Worm (Caenorhabditis elegans) whole organism, late embryonic: ENCODE results near the gene F59E12.9.
"Not testable (repeated sequence)": the region's sequence is repeated elsewhere in the genome, so short reads cannot be mapped to it uniquely, and the experiment has no call there.

Experiments used
- C08G9.2 ChIP-seq: sonication (generic microtip); optimal IDR thresholded peaks from 2 replicates; lab custom pipeline; 2016; ENCODE audit warnings: mild to moderate bottlenecking, missing genetic modification characterization, moderate library complexity, missing compliant biosample characterization
- F13H6.1 ChIP-seq: sonication (generic microtip); optimal IDR thresholded peaks from 2 replicates; lab custom pipeline; 2016; ENCODE audit warnings: missing genetic modification characterization, missing compliant biosample characterization
- K02D7.2 ChIP-seq: sonication (generic microtip); optimal IDR thresholded peaks from 2 replicates; lab custom pipeline; 2017; ENCODE audit warnings: mild to moderate bottlenecking, missing genetic modification characterization, missing compliant biosample characterization
- T23F11.4 ChIP-seq: fragments of 200-800 bp; sonication (Bioruptor generic); optimal IDR thresholded peaks from 2 replicates; lab custom pipeline; 2018; ENCODE audit warnings: mild to moderate bottlenecking, missing genetic modification characterization, missing compliant biosample characterization
- Y22D7AL.16 ChIP-seq: sonication (generic microtip); optimal IDR thresholded peaks from 2 replicates; lab custom pipeline; 2016; ENCODE audit warnings: missing genetic modification characterization, missing compliant biosample characterization
- ceh-18 ChIP-seq: sonication (generic microtip); optimal IDR thresholded peaks from 2 replicates; lab custom pipeline; 2016; ENCODE audit warnings: missing genetic modification characterization, missing compliant biosample characterization
- ceh-22 ChIP-seq: sonication (generic microtip); optimal IDR thresholded peaks from 2 replicates; lab custom pipeline; 2017; ENCODE audit warnings: missing biosample characterization, missing genetic modification characterization
- ceh-34 ChIP-seq: sonication (generic microtip); optimal IDR thresholded peaks from 2 replicates; lab custom pipeline; 2016; ENCODE audit warnings: mild to moderate bottlenecking, missing genetic modification characterization, missing compliant biosample characterization
- ceh-9 ChIP-seq: sonication (generic microtip); optimal IDR thresholded peaks from 2 replicates; lab custom pipeline; 2016; ENCODE audit warnings: mild to moderate bottlenecking, missing genetic modification characterization, inconsistent platforms, missing compliant biosample characterization
- che-1 ChIP-seq: sonication (generic microtip); optimal IDR thresholded peaks from 2 replicates; lab custom pipeline; 2016; ENCODE audit warnings: mild to moderate bottlenecking, missing genetic modification characterization, missing compliant biosample characterization
- dve-1 ChIP-seq: sonication (generic microtip); optimal IDR thresholded peaks from 2 replicates; lab custom pipeline; 2017; ENCODE audit warnings: antibody characterized with exemption, mild to moderate bottlenecking, missing genetic modification characterization, missing compliant biosample characterization
- elt-4 ChIP-seq: sonication (generic microtip); optimal IDR thresholded peaks from 2 replicates; lab custom pipeline; 2016; ENCODE audit warnings: missing genetic modification characterization, missing compliant biosample characterization
- ets-4 ChIP-seq: sonication (generic microtip); optimal IDR thresholded peaks from 2 replicates; lab custom pipeline; 2016; ENCODE audit warnings: missing genetic modification characterization, missing compliant biosample characterization
- fax-1 ChIP-seq: sonication (generic microtip); optimal IDR thresholded peaks from 2 replicates; lab custom pipeline; 2016; ENCODE audit warnings: missing genotype, missing genetic modification characterization, missing compliant biosample characterization
- fkh-6 ChIP-seq: sonication (generic microtip); optimal IDR thresholded peaks from 2 replicates; lab custom pipeline; 2016; ENCODE audit warnings: missing genetic modification characterization, missing compliant biosample characterization
- hlh-13 ChIP-seq: fragments of 200-800 bp; sonication (Bioruptor generic); optimal IDR thresholded peaks from 2 replicates; lab custom pipeline; 2018; ENCODE audit warnings: mild to moderate bottlenecking, missing genetic modification characterization, missing compliant biosample characterization
- hlh-15 ChIP-seq: sonication (generic microtip); optimal IDR thresholded peaks from 2 replicates; lab custom pipeline; 2016; ENCODE audit warnings: missing genetic modification characterization, missing compliant biosample characterization
- hlh-30 ChIP-seq: sonication (generic microtip); optimal IDR thresholded peaks from 2 replicates; lab custom pipeline; 2017; ENCODE audit warnings: antibody characterized with exemption, missing genetic modification characterization, missing compliant biosample characterization; ENCODE audit not compliant: insufficient read depth
- hlh-6 ChIP-seq: sonication (generic microtip); optimal IDR thresholded peaks from 2 replicates; lab custom pipeline; 2016; ENCODE audit warnings: missing genotype, missing genetic modification characterization, missing compliant biosample characterization
- lin-11 ChIP-seq: fragments of 200-800 bp; sonication (Bioruptor generic); optimal IDR thresholded peaks from 2 replicates; lab custom pipeline; 2018; ENCODE audit warnings: mild to moderate bottlenecking, missing genetic modification characterization, missing compliant biosample characterization
- nfya-1 ChIP-seq: sonication (generic microtip); optimal IDR thresholded peaks from 2 replicates; lab custom pipeline; 2017; ENCODE audit warnings: missing genetic modification characterization, mild to moderate bottlenecking, missing compliant biosample characterization, antibody characterized with exemption, moderate library complexity
- nhr-232 ChIP-seq: sonication (generic microtip); optimal IDR thresholded peaks from 2 replicates; lab custom pipeline; 2016; ENCODE audit warnings: missing genetic modification characterization, missing compliant biosample characterization
- pag-3 ChIP-seq: sonication (generic microtip); optimal IDR thresholded peaks from 2 replicates; lab custom pipeline; 2016; ENCODE audit warnings: missing compliant biosample characterization, missing genetic modification characterization, borderline replicate concordance
- pax-1 ChIP-seq: fragments of 150-350 bp; optimal IDR thresholded peaks from 2 replicates; lab custom pipeline; 2014; ENCODE audit warnings: missing biosample characterization, missing genetic modification characterization
- pha-2 ChIP-seq: sonication (generic microtip); optimal IDR thresholded peaks from 2 replicates; lab custom pipeline; 2017; ENCODE audit warnings: mild to moderate bottlenecking, missing genetic modification characterization, missing compliant biosample characterization
- pha-4 ChIP-seq: fragments of 150-350 bp; optimal IDR thresholded peaks from 2 replicates; lab custom pipeline; 2018; ENCODE audit warnings: missing biosample characterization, missing genetic modification reagents, missing genetic modification characterization
- pros-1 ChIP-seq: fragments of 150-350 bp; optimal IDR thresholded peaks from 2 replicates; lab custom pipeline; 2014; ENCODE audit warnings: missing biosample characterization, missing genetic modification reagents, missing genetic modification characterization
- syd-9 ChIP-seq: sonication (generic microtip); optimal IDR thresholded peaks from 2 replicates; lab custom pipeline; 2016; ENCODE audit warnings: mild to moderate bottlenecking, missing genetic modification characterization, moderate library complexity, missing compliant biosample characterization
- tbx-7 ChIP-seq: sonication (generic microtip); optimal IDR thresholded peaks from 2 replicates; lab custom pipeline; 2016; ENCODE audit warnings: missing genotype, missing genetic modification characterization, missing compliant biosample characterization
- unc-55 ChIP-seq: sonication (generic microtip); optimal IDR thresholded peaks from 2 replicates; lab custom pipeline; 2017; ENCODE audit warnings: missing biosample characterization, missing genetic modification reagents, missing genetic modification characterization
- unc-86 ChIP-seq: sonication (generic microtip); optimal IDR thresholded peaks from 2 replicates; lab custom pipeline; 2016; ENCODE audit warnings: missing genetic modification characterization, missing compliant biosample characterization
- zip-5 ChIP-seq: sonication (generic microtip); optimal IDR thresholded peaks from 2 replicates; lab custom pipeline; 2016; ENCODE audit warnings: missing genetic modification characterization, missing compliant biosample characterization

F59E12.9 gene

ce11 chrII:5638059-5638458, 8.8 kb downstream of the F59E12.9 start, which contains the start of gene F59E12.3:
TSS of gene F59E12.3 (plus strand) at chrII:5638359.
- TF ChIP-seq elt-4 (tag; lab: Kevin White, UChicago) (no peak), syd-9 (no peak), fkh-6 (tag; lab: Kevin White, UChicago) (no peak), ets-4 (tag; lab: Kevin White, UChicago) (no peak), ceh-22 (tag; lab: Kevin White, UChicago) (no peak)

- no peak for TF ChIP-seq pax-1 (tag; lab: Kevin White, UChicago)
- no peak for TF ChIP-seq hlh-6 (tag; lab: Kevin White, UChicago)
- no peak for TF ChIP-seq pha-2 (tag; lab: Kevin White, UChicago)
- TF ChIP-seq ets-4 (tag; lab: Kevin White, UChicago) = no peak
- no peak for TF ChIP-seq unc-86 (tag; lab: Kevin White, UChicago)
- no peak for TF ChIP-seq C08G9.2 (tag; lab: Kevin White, UChicago)
- TF ChIP-seq hlh-15 (tag; lab: Kevin White, UChicago) = no peak
Measured at ce11 chrII:5636826-5637225, 10.0 kb downstream of the F59E12.9 start, which contains the start of gene F59E12.8. TSS of gene F59E12.8 (minus strand) at chrII:5636926.

DNA sequence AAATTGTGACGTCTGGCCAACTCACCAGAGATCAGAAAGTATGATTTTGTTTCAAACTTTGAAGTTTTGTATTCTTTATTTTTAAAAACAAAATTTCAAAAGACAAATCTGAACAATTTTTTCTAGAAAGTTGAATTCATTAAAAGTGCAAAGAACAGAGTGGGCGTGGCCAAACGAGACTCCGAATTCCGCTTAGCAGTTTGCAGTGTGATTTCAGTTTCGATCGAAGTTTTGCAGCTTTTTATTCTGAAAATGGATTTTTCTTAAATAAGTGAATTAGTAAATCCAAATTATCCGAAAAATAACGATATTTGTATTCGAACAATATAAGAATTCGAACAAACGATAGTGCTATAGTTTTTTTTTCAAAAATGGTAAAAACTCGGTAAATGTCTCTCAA, 13.4 kb downstream of the F59E12.9 start:
- TF ChIP-seq nhr-232 = no peak
- no peak for TF ChIP-seq hlh-30 (tag; lab: Kevin White, UChicago)
- TF ChIP-seq ceh-9 (tag; lab: Kevin White, UChicago) = no peak
- no peak for TF ChIP-seq fkh-6 (tag; lab: Kevin White, UChicago)
- no peak for TF ChIP-seq pros-1
- no peak for TF ChIP-seq K02D7.2 (tag; lab: Kevin White, UChicago)
- TF ChIP-seq unc-55 (GFP tag; lab: Kevin White, UChicago) = no peak
- TF ChIP-seq dve-1 (tag; lab: Kevin White, UChicago) = no peak

DNA sequence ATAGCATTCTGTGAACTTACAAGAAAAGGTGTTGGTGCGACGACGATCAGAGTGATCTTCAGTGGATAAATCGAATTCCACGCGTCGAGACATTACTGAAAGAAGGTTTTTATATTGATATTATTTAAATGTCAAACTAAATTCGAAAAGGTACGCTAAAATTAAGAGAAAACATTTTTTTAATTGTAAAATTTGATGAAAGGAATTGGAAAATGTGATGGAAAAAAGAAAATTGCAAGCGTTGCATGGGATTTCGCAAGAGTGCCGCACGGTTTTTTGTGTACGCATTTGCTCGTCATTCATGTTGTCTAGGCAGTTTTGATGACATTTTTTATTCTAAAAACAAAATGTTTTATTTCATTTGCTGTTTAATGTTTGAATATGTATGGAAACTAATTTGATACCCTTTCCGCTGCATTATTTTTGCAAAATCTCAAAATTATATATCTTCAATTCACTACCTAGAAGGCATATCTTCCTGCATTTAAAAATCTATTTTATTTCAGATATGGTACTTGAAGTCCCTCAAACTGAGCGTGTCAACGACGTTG, 15.9 kb downstream of the F59E12.9 start, which contains the start of the genes F59E12.6 and npl-4.1:
Gene F59E12.6 (minus strand): TSS at position 101 of the 551 bp plus-strand sequence.
Gene npl-4.1 (plus strand): TSS at position 501 of the 551 bp plus-strand sequence.
- TF ChIP-seq F13H6.1, ceh-18, dve-1 (tag; lab: Kevin White, UChicago): not testable (repeated sequence)

- TF ChIP-seq nhr-232 (no peak), pha-4 (tag; lab: Kevin White, UChicago) (no peak), fax-1 (no peak), ceh-34 (no peak), zip-5 (no peak), C08G9.2 (tag; lab: Kevin White, UChicago) (no peak), che-1 (no peak), tbx-7 (tag; lab: Kevin White, UChicago) (no peak), hlh-13 (GFP tag; lab: Kevin White, UChicago) (no peak), pag-3 (no peak), lin-11 (no peak), hlh-15 (tag; lab: Kevin White, UChicago) (no peak)
Measured at ce11 chrII:5628326-5628818, 18.5 kb downstream of the F59E12.9 start, which contains the start of gene F59E12.15. TSS of gene F59E12.15 (minus strand) at chrII:5628376.

DNA sequence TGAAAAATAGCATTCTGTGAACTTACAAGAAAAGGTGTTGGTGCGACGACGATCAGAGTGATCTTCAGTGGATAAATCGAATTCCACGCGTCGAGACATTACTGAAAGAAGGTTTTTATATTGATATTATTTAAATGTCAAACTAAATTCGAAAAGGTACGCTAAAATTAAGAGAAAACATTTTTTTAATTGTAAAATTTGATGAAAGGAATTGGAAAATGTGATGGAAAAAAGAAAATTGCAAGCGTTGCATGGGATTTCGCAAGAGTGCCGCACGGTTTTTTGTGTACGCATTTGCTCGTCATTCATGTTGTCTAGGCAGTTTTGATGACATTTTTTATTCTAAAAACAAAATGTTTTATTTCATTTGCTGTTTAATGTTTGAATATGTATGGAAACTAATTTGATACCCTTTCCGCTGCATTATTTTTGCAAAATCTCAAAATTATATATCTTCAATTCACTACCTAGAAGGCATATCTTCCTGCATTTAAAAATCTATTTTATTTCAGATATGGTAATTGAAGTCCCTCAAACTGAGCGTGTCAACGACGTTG, 24.4 kb downstream of the F59E12.9 start, which contains the start of the genes eif-3.L and npl-4.2:
Gene eif-3.L (minus strand): TSS at position 101 of the 557 bp plus-strand sequence.
Gene npl-4.2 (plus strand): TSS at position 507 of the 557 bp plus-strand sequence.
- not testable (repeated sequence) for TF ChIP-seq T23F11.4 (GFP tag; lab: Kevin White, UChicago); Y22D7AL.16; nfya-1 (tag; lab: Kevin White, UChicago)
